Fruit fly (Drosophila melanogaster) whole organism, embryonic: ENCODE results near the gene Dad1.

Experiments
- Aef1 ChIP-seq: fragments of 200-800 bp; sonication (Bioruptor generic); IDR thresholded peaks from 3 replicates; pipeline ENCODE4 v1.3.6; 2022; ENCODE audit warnings: missing biosample characterization, missing genetic modification characterization
- Bteb2 ChIP-seq: fragments of 200-800 bp; sonication (Bioruptor generic); optimal IDR thresholded peaks from 2 replicates; lab custom pipeline; 2016; ENCODE audit warnings: missing biosample characterization, missing genetic modification characterization
- C15 ChIP-seq: fragments of 200-800 bp; sonication (Bioruptor generic); IDR thresholded peaks from 3 replicates; pipeline ENCODE4 v1.3.6; 2022; ENCODE audit warnings: missing biosample characterization, missing genetic modification characterization
- CG11723 ChIP-seq: fragments of 200-800 bp; sonication (Bioruptor generic); optimal IDR thresholded peaks from 2 replicates; lab custom pipeline; 2017; ENCODE audit warnings: missing biosample characterization, mild to moderate bottlenecking, missing genetic modification characterization
- CG12299 ChIP-seq: fragments of 200-800 bp; sonication (Bioruptor generic); optimal IDR thresholded peaks from 2 replicates; lab custom pipeline; 2018; ENCODE audit warnings: missing biosample characterization, mild to moderate bottlenecking, missing genetic modification characterization
- CG12744 ChIP-seq: fragments of 200-800 bp; sonication (Bioruptor generic); optimal IDR thresholded peaks from 2 replicates; lab custom pipeline; 2016; ENCODE audit warnings: missing biosample characterization, missing genetic modification characterization
- CG13624 ChIP-seq: fragments of 200-800 bp; sonication (Bioruptor generic); optimal IDR thresholded peaks from 2 replicates; lab custom pipeline; 2016; ENCODE audit warnings: missing biosample characterization, missing genetic modification characterization
- CG14014 ChIP-seq: fragments of 200-800 bp; sonication (Bioruptor generic); IDR thresholded peaks from 2 replicates; pipeline ENCODE4 v1.3.6; 2022; ENCODE audit warnings: missing biosample characterization, missing genetic modification characterization
- CG14965 ChIP-seq: fragments of 200-800 bp; sonication (Bioruptor generic); optimal IDR thresholded peaks from 2 replicates; lab custom pipeline; 2016; ENCODE audit warnings: missing biosample characterization, missing genetic modification characterization, borderline replicate concordance
- CG17568 ChIP-seq: fragments of 200-800 bp; sonication (Bioruptor generic); optimal IDR thresholded peaks from 2 replicates; lab custom pipeline; 2018; ENCODE audit warnings: missing biosample characterization, mild to moderate bottlenecking, missing genetic modification characterization, moderate library complexity
- CG17912 ChIP-seq: fragments of 200-800 bp; sonication (Bioruptor generic); optimal IDR thresholded peaks from 2 replicates; lab custom pipeline; 2018; ENCODE audit warnings: missing biosample characterization, mild to moderate bottlenecking, missing genetic modification characterization
- CG2199 ChIP-seq: fragments of 200-800 bp; sonication (Bioruptor generic); IDR thresholded peaks from 3 replicates; pipeline ENCODE4 v1.3.6; 2022; ENCODE audit warnings: missing biosample characterization, missing genetic modification characterization
- CG2678 ChIP-seq: fragments of 200-800 bp; sonication (Bioruptor generic); optimal IDR thresholded peaks from 3 replicates; lab custom pipeline; 2019; ENCODE audit warnings: missing biosample characterization, mild to moderate bottlenecking, missing genetic modification characterization, moderate library complexity
- CG2875 ChIP-seq: fragments of 200-800 bp; sonication (Bioruptor generic); optimal IDR thresholded peaks from 2 replicates; lab custom pipeline; 2017; ENCODE audit warnings: missing biosample characterization, mild to moderate bottlenecking, missing genetic modification characterization, missing genetic modification reagents
- CG31365 ChIP-seq: fragments of 200-800 bp; sonication (Bioruptor generic); optimal IDR thresholded peaks from 2 replicates; lab custom pipeline; 2018; ENCODE audit warnings: missing biosample characterization, mild to moderate bottlenecking, missing genetic modification characterization
- CG31441 ChIP-seq: fragments of 200-800 bp; sonication (Bioruptor generic); IDR thresholded peaks from 2 replicates; pipeline ENCODE4 v1.3.6; 2022; ENCODE audit warnings: missing biosample characterization, missing genetic modification characterization
- CG3163 ChIP-seq: fragments of 200-800 bp; sonication (Bioruptor generic); optimal IDR thresholded peaks from 3 replicates; lab custom pipeline; 2016; ENCODE audit warnings: missing biosample characterization, missing genetic modification characterization
- CG34224 ChIP-seq: fragments of 200-800 bp; sonication (Bioruptor generic); IDR thresholded peaks from 3 replicates; pipeline ENCODE4 v1.3.6; 2022; ENCODE audit warnings: missing biosample characterization, missing genetic modification characterization; ENCODE audit not compliant: partially characterized antibody
- CG4707 ChIP-seq: fragments of 200-800 bp; sonication (Bioruptor generic); optimal IDR thresholded peaks from 2 replicates; lab custom pipeline; 2018; ENCODE audit warnings: missing biosample characterization, mild to moderate bottlenecking, missing genetic modification characterization, moderate library complexity
- CG5180 ChIP-seq: fragments of 200-800 bp; sonication (Bioruptor generic); optimal IDR thresholded peaks from 3 replicates; lab custom pipeline; 2017; ENCODE audit warnings: missing biosample characterization, missing genetic modification characterization, mild to moderate bottlenecking, moderate library complexity, missing genetic modification reagents
- CG5953 ChIP-seq: fragments of 200-800 bp; sonication (Bioruptor generic); IDR thresholded peaks from 2 replicates; pipeline ENCODE4 v1.3.6; 2022; ENCODE audit warnings: missing biosample characterization, missing genetic modification characterization
- CG9215 ChIP-seq: fragments of 200-800 bp; sonication (Bioruptor generic); IDR thresholded peaks from 2 replicates; pipeline ENCODE4 v1.3.6; 2022; ENCODE audit warnings: missing biosample characterization, missing genetic modification characterization
- CG9932 ChIP-seq: fragments of 200-800 bp; sonication (Bioruptor generic); IDR thresholded peaks from 2 replicates; pipeline ENCODE4 v1.3.6; 2022; ENCODE audit warnings: missing biosample characterization, missing genetic modification characterization
- Dip3 ChIP-seq: fragments of 200-800 bp; sonication (Bioruptor generic); optimal IDR thresholded peaks from 3 replicates; lab custom pipeline; 2016; ENCODE audit warnings: missing biosample characterization, missing genetic modification characterization
- E2f1 ChIP-seq: fragments of 200-800 bp; sonication (Bioruptor generic); IDR thresholded peaks from 2 replicates; pipeline ENCODE4 v1.3.6; 2022; ENCODE audit warnings: missing biosample characterization, missing genetic modification characterization
- Elba2 ChIP-seq: fragments of 200-800 bp; sonication (Bioruptor generic); optimal IDR thresholded peaks from 3 replicates; lab custom pipeline; 2016; ENCODE audit warnings: missing biosample characterization, missing genetic modification characterization
- Gug ChIP-seq: fragments of 200-800 bp; sonication (Bioruptor generic); IDR thresholded peaks from 4 replicates; pipeline ENCODE4 v1.3.6; 2022; ENCODE audit warnings: missing biosample characterization, missing genetic modification characterization
- HLH3B ChIP-seq: fragments of 200-800 bp; sonication (Bioruptor generic); IDR thresholded peaks from 2 replicates; pipeline ENCODE4 v1.3.6; 2022; ENCODE audit warnings: missing biosample characterization, missing genetic modification characterization
- Hr3 ChIP-seq: fragments of 200-800 bp; sonication (Bioruptor generic); optimal IDR thresholded peaks from 3 replicates; lab custom pipeline; 2016; ENCODE audit warnings: missing biosample characterization, missing genetic modification characterization
- Myb ChIP-seq: fragments of 200-800 bp; sonication (Bioruptor generic); optimal IDR thresholded peaks from 2 replicates; lab custom pipeline; 2016; ENCODE audit warnings: missing biosample characterization, missing genetic modification characterization
- Optix ChIP-seq: fragments of 200-800 bp; sonication (Bioruptor generic); IDR thresholded peaks from 3 replicates; pipeline ENCODE4 v1.3.6; 2022; ENCODE audit warnings: missing biosample characterization, missing genetic modification characterization
- bsh ChIP-seq, 2 experiments: fragments of 200-800 bp; sonication (Bioruptor generic); optimal IDR thresholded peaks; 2 replicates each; lab custom pipeline; 2017 to 2018; ENCODE audit warnings: mild to moderate bottlenecking in 2 of 2, missing biosample characterization in 2 of 2, missing genetic modification characterization in 2 of 2, moderate library complexity in 1 of 2
- chm ChIP-seq: fragments of 200-800 bp; sonication (Bioruptor generic); IDR thresholded peaks from 2 replicates; pipeline ENCODE4 v1.3.6; 2022; ENCODE audit warnings: missing biosample characterization, missing genetic modification characterization
- esg ChIP-seq: fragments of 200-800 bp; sonication (Bioruptor generic); conservative IDR thresholded peaks from 2 replicates; pipeline ENCODE4 v1.3.6; 2022; ENCODE audit warnings: missing biosample characterization, missing genetic modification characterization
- eve ChIP-seq, 2 experiments: fragments of >200 bp; optimal IDR thresholded peaks; 2 replicates each; lab custom pipeline; 2017; ENCODE audit warnings: missing biosample characterization in 2 of 2, missing genetic modification characterization in 2 of 2
- fd64A ChIP-seq: fragments of 200-800 bp; sonication (Bioruptor generic); optimal IDR thresholded peaks from 3 replicates; lab custom pipeline; 2018; ENCODE audit warnings: missing biosample characterization, mild to moderate bottlenecking, missing genetic modification characterization
- fu2 ChIP-seq: fragments of 200-800 bp; sonication (Bioruptor generic); optimal IDR thresholded peaks from 2 replicates; lab custom pipeline; 2016; ENCODE audit warnings: missing biosample characterization, missing genetic modification characterization
- gro ChIP-seq: fragments of 200-800 bp; sonication (Bioruptor generic); optimal IDR thresholded peaks from 2 replicates; lab custom pipeline; 2016; ENCODE audit warnings: missing biosample characterization, missing genetic modification characterization
- gsb ChIP-seq: fragments of 200-800 bp; sonication (Bioruptor generic); IDR thresholded peaks from 2 replicates; pipeline ENCODE4 v1.3.6; 2022; ENCODE audit warnings: missing biosample characterization, missing genetic modification characterization
- hth ChIP-seq: fragments of >200 bp; optimal IDR thresholded peaks from 2 replicates; lab custom pipeline; 2017; ENCODE audit warnings: inconsistent platforms
- jigr1 ChIP-seq: fragments of 200-800 bp; sonication (Bioruptor generic); IDR thresholded peaks from 3 replicates; pipeline ENCODE4 v1.3.6; 2022; ENCODE audit warnings: missing biosample characterization, missing genetic modification characterization
- lmd ChIP-seq: fragments of 200-800 bp; sonication (Bioruptor generic); IDR thresholded peaks from 2 replicates; pipeline ENCODE4 v1.3.6; 2022; ENCODE audit warnings: missing biosample characterization, missing genetic modification characterization
- odd ChIP-seq: fragments of 200-800 bp; sonication (Bioruptor generic); optimal IDR thresholded peaks from 2 replicates; lab custom pipeline; 2017; ENCODE audit warnings: missing biosample characterization, mild to moderate bottlenecking, missing genetic modification characterization
- pb ChIP-seq: fragments of 200-800 bp; sonication (Bioruptor generic); optimal IDR thresholded peaks from 3 replicates; lab custom pipeline; 2016; ENCODE audit warnings: missing biosample characterization, missing genetic modification characterization
- prd ChIP-seq, 3 experiments: fragments of >200 bp in 2 of 3; fragments of 200-800 bp in 1 of 3; sonication (Bioruptor generic) in 1 of 3; optimal IDR thresholded peaks in 2 of 3; IDR thresholded peaks in 1 of 3; 2 replicates in 2 of 3; 3 replicates in 1 of 3; pipeline versions ENCODE4 v1.3.6 to Lab custom; 2017 to 2022; ENCODE audit warnings: missing biosample characterization in 1 of 3, missing genetic modification characterization in 1 of 3
- rib ChIP-seq: fragments of 200-800 bp; sonication (Bioruptor generic); IDR thresholded peaks from 2 replicates; pipeline ENCODE4 v1.3.6; 2022; ENCODE audit warnings: missing biosample characterization, missing genetic modification characterization
- ro ChIP-seq: fragments of 200-800 bp; sonication (Bioruptor generic); IDR thresholded peaks from 2 replicates; pipeline ENCODE4 v1.3.6; 2022; ENCODE audit warnings: missing biosample characterization, missing genetic modification characterization
- sens ChIP-seq: fragments of 200-800 bp; sonication (Bioruptor generic); peaks from one replicate; lab custom pipeline; 2016; ENCODE audit warnings: missing biosample characterization, missing genetic modification characterization
- sna ChIP-seq: fragments of 200-800 bp; sonication (Bioruptor generic); IDR thresholded peaks from 2 replicates; pipeline ENCODE4 v1.3.6; 2022; ENCODE audit warnings: missing biosample characterization, missing genetic modification characterization; ENCODE audit not compliant: partially characterized antibody
- stc ChIP-seq: fragments of 200-800 bp; sonication (Bioruptor generic); IDR thresholded peaks from 2 replicates; pipeline ENCODE4 v1.3.6; 2022; ENCODE audit warnings: missing biosample characterization, missing genetic modification characterization
- sug ChIP-seq: fragments of 200-800 bp; optimal IDR thresholded peaks from 2 replicates; lab custom pipeline; 2019; ENCODE audit warnings: missing biosample characterization, mild to moderate bottlenecking, missing genetic modification characterization, moderate library complexity
- vvl ChIP-seq: fragments of 200-800 bp; sonication (Bioruptor generic); IDR thresholded peaks from 2 replicates; pipeline ENCODE4 v1.3.6; 2022; ENCODE audit warnings: missing biosample characterization, missing genetic modification characterization

The Dad1 gene

dm6 chr2L:8376717-8377116 lies 7.2 kb downstream of the Dad1 start, which contains the start of the genes CG13390 and CG17294 (continued):
- TF ChIP-seq CG17568 (GFP tag; lab: Kevin White, UChicago) (peak; percentile 99), gro (peak; percentile 97), CG9932 (GFP tag; lab: Robert Waterston, UW) (peak; percentile 100), CG9215 (peak; percentile 99), bsh (GFP tag; optimal IDR thresholded peaks at IDR 0.05; lab: Kevin White, UChicago) (peak; percentile 97 to 100), Myb (GFP tag; lab: Kevin White, UChicago) (peak; percentile 69), CG2678 (tag; lab: Kevin White, UChicago) (peak; percentile 100), pb (GFP tag; lab: Kevin White, UChicago) (peak; percentile 69), CG4707 (GFP tag; lab: Kevin White, UChicago) (peak; percentile 96), Aef1 (peak; percentile 100), Hr3 (peak; percentile 99), CG13624 (GFP tag; lab: Kevin White, UChicago) (peak; percentile 97), chm (peak; percentile 99), CG5953 (GFP tag; lab: Robert Waterston, UW) (peak; percentile 99), Bteb2 (GFP tag; lab: Kevin White, UChicago) (peak; percentile 98), vvl (GFP tag; lab: Robert Waterston, UW) (peak; percentile 100), CG12299 (peak; percentile 100), fd64A (GFP tag; lab: Kevin White, UChicago) (peak; percentile 98), CG17912 (GFP tag; lab: Kevin White, UChicago) (peak; percentile 99), CG2875 (GFP tag; lab: Kevin White, UChicago) (peak; percentile 98), fu2 (GFP tag; lab: Kevin White, UChicago) (peak; percentile 86), Elba2 (peak; percentile 82), Dip3 (GFP tag; lab: Kevin White, UChicago) (peak; percentile 95), CG11723 (GFP tag; lab: Kevin White, UChicago) (peak; percentile 99), sna (GFP tag; lab: Robert Waterston, UW) (peak; percentile 83), CG12744 (GFP tag; lab: Kevin White, UChicago) (peak; percentile 96), lmd (peak; percentile 99), esg (GFP tag; lab: Robert Waterston, UW) (peak; percentile 100), stc (GFP tag; lab: Robert Waterston, UW) (peak; percentile 100), CG14014 (GFP tag; lab: Robert Waterston, UW) (peak; percentile 100), CG2199 (peak; percentile 99), CG5180 (GFP tag; lab: Kevin White, UChicago) (peak; percentile 94), E2f1 (GFP tag; lab: Robert Waterston, UW) (peak; percentile 100), CG31365 (tag; lab: Kevin White, UChicago) (peak; percentile 94), C15 (GFP tag; lab: Robert Waterston, UW) (peak; percentile 99), CG31441 (peak; percentile 100), prd (optimal IDR thresholded peaks at IDR 0.05; lab: Kevin White, UChicago) (no peak), prd (GFP tag; IDR thresholded peaks at IDR 0.05; lab: Robert Waterston, UW) (peak; percentile 100), Gug (GFP tag; lab: Robert Waterston, UW) (peak; percentile 99), sug (tag; lab: Kevin White, UChicago) (peak; percentile 99), rib (GFP tag; lab: Robert Waterston, UW) (peak; percentile 100), ro (peak; percentile 99), eve (GFP tag; optimal IDR thresholded peaks at IDR 0.05; lab: Kevin White, UChicago) (no peak), odd (GFP tag; lab: Kevin White, UChicago) (peak; percentile 99), jigr1 (peak; percentile 99), CG34224 (GFP tag; lab: Robert Waterston, UW) (peak; percentile 92), CG3163 (GFP tag; lab: Kevin White, UChicago) (peak; percentile 71), sens (GFP tag; lab: Kevin White, UChicago) (peak; percentile 99), CG14965 (peak; percentile 37), hth (no peak), Optix (GFP tag; lab: Robert Waterston, UW) (peak; percentile 96), HLH3B (GFP tag; lab: Robert Waterston, UW) (peak; percentile 100), gsb (GFP tag; lab: Robert Waterston, UW) (peak; percentile 99)
